Fruit fly (Drosophila melanogaster) Kc167 (cell line): ENCODE measurements around the gene CG4511.

Experiments used
- Myc ChIP-seq: fragments of >200 bp; optimal IDR thresholded peaks from 2 replicates; lab custom pipeline; 2017; ENCODE audit warnings: missing external identifiers
- Sin3A ChIP-seq: fragments of >200 bp; optimal IDR thresholded peaks from 2 replicates; lab custom pipeline; 2018; ENCODE audit warnings: missing external identifiers
- h ChIP-seq: fragments of >200 bp; optimal IDR thresholded peaks from 3 replicates; lab custom pipeline; 2018; ENCODE audit warnings: missing external identifiers
- insv ChIP-seq: fragments of >200 bp; optimal IDR thresholded peaks from 3 replicates; lab custom pipeline; 2018; ENCODE audit warnings: missing external identifiers
- psq ChIP-seq: fragments of >200 bp; optimal IDR thresholded peaks from 2 replicates; lab custom pipeline; 2017; ENCODE audit warnings: missing external identifiers
- ttk ChIP-seq: sonication (Bioruptor generic); optimal IDR thresholded peaks from 2 replicates; lab custom pipeline; 2017; ENCODE audit warnings: missing external identifiers

The CG4511 gene

DNA sequence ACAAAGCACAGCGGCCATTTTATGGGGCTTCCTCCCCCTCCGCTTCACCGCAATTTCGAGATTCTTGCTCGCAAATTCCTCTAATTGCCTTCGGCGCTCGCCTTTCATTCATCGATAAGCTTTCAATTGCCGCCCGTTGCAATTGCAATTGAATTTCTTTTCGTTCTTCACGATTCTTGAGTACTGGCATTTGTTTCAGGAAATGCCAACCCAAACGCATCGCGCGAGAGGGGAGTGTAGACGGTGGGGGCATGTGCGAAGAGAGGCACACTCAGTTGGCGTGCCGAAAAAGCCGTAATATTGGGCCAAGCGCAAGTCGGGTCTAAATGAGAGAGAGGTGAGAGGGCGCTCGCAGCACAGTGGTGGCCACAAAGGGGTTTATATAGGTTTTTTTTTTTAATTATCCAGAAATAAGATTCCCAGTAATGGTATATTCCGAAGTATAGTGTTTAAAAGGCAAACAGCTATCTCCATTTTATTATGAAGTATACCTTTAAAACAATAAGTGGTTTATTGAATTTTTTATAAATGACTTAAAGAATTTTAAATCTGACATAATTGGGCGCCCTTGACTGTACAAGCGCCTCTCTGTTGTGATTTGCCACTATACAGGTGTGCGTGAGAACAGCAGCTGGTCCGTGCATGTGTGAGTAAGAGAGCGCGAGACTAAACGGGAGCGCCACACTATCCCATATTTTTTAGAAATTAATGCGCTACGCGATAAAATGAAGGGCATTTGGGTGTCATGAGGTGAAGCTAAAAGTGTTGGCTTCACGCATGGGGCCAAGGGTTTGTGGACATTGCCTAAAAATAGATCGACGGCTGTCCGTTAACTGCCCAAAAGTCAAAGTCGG lies 32.4 kb downstream of the CG4511 start:
- TF ChIP-seq insv (lab: Kevin White, UChicago), result no peak
- no peak for TF ChIP-seq Sin3A
- no peak for TF ChIP-seq ttk (lab: Kevin White, UChicago)
- no peak for TF ChIP-seq Myc (lab: Kevin White, UChicago)
- no peak for TF ChIP-seq psq (lab: Kevin White, UChicago)
- TF ChIP-seq h (lab: Kevin White, UChicago), result no peak

DNA sequence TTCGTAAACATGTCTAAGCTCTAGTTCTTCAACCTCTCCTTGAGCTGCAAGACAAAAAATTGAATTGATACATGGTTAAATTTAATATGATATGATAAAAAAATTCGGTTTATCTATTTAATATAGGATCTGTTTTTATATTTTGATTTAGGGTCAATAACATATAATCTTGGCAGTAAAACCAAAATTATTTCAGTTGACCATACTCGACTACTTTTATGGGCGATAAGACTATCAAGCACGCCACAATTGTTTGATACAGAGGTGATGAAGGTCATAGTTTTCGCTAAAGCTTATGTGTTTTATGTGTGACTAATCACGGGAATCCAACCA lies 34.0 kb downstream of the CG4511 start:
- TF ChIP-seq psq (lab: Kevin White, UChicago), result no peak

DNA sequence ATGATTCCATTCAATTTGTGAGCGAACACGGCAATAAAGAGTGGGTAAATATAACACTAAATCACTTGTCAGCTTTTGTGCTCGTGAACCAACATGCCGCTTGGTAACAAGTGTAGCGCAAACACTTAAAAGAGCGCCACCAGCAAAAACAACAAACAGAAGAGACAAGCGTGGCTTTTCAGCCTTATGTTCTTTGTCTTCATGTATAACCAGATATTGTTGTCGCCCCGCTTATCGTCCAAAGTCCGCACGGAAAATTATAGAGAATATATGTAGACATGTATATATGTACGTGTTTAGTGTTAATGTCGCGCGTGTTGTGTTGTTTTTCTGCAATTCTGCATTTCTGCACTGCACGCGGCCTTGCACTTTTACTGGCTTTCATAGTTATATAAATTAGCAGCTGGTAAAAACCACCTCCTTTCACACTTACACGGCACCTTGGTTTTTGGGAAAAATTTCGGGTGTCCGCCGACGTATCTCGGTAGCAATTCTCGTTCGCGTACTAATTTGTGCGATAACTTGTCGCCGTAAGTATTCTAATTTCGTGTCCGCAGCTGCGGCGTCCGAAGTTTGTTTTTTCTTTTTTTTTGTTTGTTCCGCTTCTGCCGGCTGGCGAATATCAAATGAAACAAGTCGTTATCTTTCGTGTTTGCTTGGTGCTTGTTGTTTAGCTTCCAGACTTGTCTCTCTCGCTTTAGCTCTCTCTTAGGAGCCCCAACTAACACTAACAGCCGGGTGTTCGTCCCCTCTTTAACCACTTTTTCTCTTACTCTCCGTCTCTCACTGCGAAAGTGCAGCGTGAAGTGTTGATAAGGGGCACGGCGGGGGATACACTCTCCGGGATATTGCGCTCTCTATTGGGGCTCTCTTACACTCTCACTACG lies 34.6 kb downstream of the CG4511 start:
- TF ChIP-seq Sin3A (no peak), Myc (lab: Kevin White, UChicago) (no peak), h (lab: Kevin White, UChicago) (no peak)

DNA sequence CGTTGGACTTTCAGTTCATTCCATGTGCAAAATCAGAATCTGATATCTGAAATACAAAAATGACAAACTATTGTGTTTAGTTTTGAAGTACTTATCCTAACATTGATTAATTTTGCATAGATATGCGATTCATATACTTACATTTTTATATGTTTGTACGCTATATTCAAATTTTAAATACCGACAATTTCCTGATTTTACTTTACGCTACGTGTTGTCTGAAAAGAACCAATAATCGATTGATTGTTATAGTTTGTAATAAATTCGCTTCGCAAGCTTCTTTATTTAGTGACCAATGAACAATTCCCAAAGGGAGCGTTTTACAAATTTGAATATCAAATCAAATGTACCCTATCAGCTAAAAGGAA lies 35.2 kb downstream of the CG4511 start, which contains the start of gene Ak3:
TSS of gene Ak3 (minus strand) at position 69 of the 368 bp plus-strand sequence.
- TF ChIP-seq psq (lab: Kevin White, UChicago) (no peak), insv (lab: Kevin White, UChicago) (no peak), Sin3A (no peak), h (lab: Kevin White, UChicago) (no peak), ttk (lab: Kevin White, UChicago) (no peak), Myc (lab: Kevin White, UChicago) (no peak)

DNA sequence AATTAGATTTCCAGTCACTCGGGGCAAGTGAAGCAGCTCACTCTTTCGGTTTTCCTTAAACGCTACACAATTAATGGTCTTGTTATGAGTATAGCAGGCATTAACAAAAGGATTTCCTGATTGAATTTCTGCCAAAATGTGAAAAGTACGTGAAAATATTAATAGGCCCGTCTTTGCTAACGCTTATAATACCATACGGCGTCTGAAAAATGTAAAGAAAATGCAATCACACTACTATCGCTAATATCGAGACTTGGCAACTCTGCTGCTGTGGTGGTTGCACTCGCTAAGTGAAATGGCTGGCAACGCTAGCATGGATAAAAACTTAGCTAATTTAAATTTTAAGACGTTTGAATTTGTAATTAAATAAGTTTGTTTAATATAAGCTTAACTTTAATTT lies 39.0 kb downstream of the CG4511 start, which contains the start of gene CG6621:
TSS of gene CG6621 (minus strand) at position 205 of the 400 bp plus-strand sequence.
- TF ChIP-seq Myc (lab: Kevin White, UChicago), result no peak
- TF ChIP-seq ttk (lab: Kevin White, UChicago), result no peak
